Worm (Caenorhabditis elegans): ENCODE measurements around the gene clec-208.

clec-208 gene

DNA sequence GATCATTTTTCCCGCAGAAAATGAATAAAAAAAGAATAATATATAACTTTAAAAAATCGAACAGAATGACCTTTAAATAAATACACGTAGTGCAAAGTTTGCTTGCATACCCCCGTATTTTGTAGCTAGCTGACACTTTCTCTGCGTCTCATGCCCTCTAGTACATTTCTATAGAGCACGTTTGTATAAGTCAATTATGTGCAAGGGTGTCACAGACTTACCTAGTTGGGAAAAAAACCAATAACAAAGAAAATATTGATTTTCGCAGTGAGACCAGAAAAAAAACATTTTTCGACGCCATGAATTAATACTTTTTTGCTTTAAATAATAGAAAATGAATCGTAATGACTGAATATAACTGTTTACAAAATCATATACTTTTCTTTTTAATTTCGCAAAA lies 11.5 kb downstream of the clec-208 start, which contains the start of gene ckb-4:
Gene ckb-4 (minus strand): TSS at position 140 of the 400 bp plus-strand sequence.
- TF ChIP-seq scrt-1 (GFP tag; IDR thresholded peaks at IDR 0.05) (no peak), aly-1 (tag; optimal IDR thresholded peaks at IDR 0.05) (no peak), F13C5.2 (tag; optimal IDR thresholded peaks at IDR 0.05) (no peak), hmbx-1 (tag; optimal IDR thresholded peaks at IDR 0.05) (no peak), flt-1 (GFP tag; IDR thresholded peaks at IDR 0.05) (no peak), B0310.2 (tag; optimal IDR thresholded peaks at IDR 0.05) (no peak), hmg-4 (GFP tag; optimal IDR thresholded peaks at IDR 0.05) (no peak), hnd-1 (tag; optimal IDR thresholded peaks at IDR 0.05) (no peak), ceh-36 (tag; optimal IDR thresholded peaks at IDR 0.05) (no peak), tbx-11 (GFP tag; IDR thresholded peaks at IDR 0.05) (no peak), pes-1 (GFP tag; IDR thresholded peaks at IDR 0.05) (no peak), ceh-13 (GFP tag; optimal IDR thresholded peaks at IDR 0.05) (no peak), tbx-37 (GFP tag; conservative IDR thresholded peaks at IDR 0.05) (no peak), sea-1 (GFP tag; conservative IDR thresholded peaks at IDR 0.05) (no peak), ets-7 (tag; optimal IDR thresholded peaks at IDR 0.05) (no peak), tra-4 (tag; optimal IDR thresholded peaks at IDR 0.05) (no peak), ama-1 (optimal IDR thresholded peaks at IDR 0.05) (no peak)

DNA sequence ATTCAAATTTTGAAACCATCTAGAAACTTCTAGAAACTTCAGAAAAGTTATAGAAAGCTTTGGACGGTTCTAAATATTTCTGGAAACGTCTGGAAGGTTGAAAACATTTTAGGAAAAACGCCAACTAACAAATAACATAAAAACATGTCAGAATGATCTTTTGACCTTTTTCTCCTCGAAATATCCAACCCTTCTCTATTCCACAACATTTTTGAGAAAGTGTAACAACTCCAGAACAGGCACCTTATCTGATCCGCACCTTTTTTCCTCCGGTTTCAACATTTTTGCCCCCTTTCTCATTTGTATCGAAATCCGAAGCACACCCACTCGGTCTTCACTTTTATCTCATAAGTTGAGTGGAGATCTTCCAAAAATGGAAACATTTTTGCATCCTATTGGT lies 12.6 kb downstream of the clec-208 start, which contains the start of gene F22F7.3:
Gene F22F7.3 (plus strand): TSS at position 301 of the 400 bp plus-strand sequence.
- TF ChIP-seq scrt-1 (GFP tag; IDR thresholded peaks at IDR 0.05) = no peak
- TF ChIP-seq pes-1 (GFP tag; IDR thresholded peaks at IDR 0.05) = no peak
- no peak for TF ChIP-seq hmbx-1 (tag; optimal IDR thresholded peaks at IDR 0.05)
- no peak for TF ChIP-seq ceh-13 (GFP tag; optimal IDR thresholded peaks at IDR 0.05)
- no peak for TF ChIP-seq tbx-37 (GFP tag; conservative IDR thresholded peaks at IDR 0.05)
- no peak for TF ChIP-seq hmg-4 (GFP tag; optimal IDR thresholded peaks at IDR 0.05)
- TF ChIP-seq B0310.2 (tag; optimal IDR thresholded peaks at IDR 0.05) = no peak
- no peak for TF ChIP-seq flt-1 (GFP tag; IDR thresholded peaks at IDR 0.05)
- TF ChIP-seq ceh-36 (tag; optimal IDR thresholded peaks at IDR 0.05) = no peak
- no peak for TF ChIP-seq F13C5.2 (tag; optimal IDR thresholded peaks at IDR 0.05)

DNA sequence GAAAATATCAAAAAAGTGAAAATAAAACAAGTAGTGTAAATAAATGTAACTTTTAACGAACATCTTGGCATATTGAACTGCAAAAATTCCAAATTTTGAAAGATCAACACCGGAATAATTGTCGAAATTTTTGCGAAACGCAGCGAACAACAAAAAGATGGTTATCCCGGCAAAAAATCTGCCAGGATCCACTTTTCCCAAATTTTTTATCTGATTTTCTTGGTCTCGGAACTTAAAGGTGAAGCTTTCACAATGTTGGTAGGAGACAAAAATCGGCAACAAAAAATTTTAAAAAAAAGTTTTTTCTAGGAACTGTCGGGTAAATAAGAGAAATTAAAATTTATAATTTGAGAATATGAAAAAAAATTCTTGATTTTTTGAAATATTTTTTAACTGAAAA lies 20.8 kb downstream of the clec-208 start, which contains the start of gene bgnt-1.2:
Gene bgnt-1.2 (minus strand): TSS at position 101 of the 400 bp plus-strand sequence.
- TF ChIP-seq F13C5.2 (tag; optimal IDR thresholded peaks at IDR 0.05) = no peak

DNA sequence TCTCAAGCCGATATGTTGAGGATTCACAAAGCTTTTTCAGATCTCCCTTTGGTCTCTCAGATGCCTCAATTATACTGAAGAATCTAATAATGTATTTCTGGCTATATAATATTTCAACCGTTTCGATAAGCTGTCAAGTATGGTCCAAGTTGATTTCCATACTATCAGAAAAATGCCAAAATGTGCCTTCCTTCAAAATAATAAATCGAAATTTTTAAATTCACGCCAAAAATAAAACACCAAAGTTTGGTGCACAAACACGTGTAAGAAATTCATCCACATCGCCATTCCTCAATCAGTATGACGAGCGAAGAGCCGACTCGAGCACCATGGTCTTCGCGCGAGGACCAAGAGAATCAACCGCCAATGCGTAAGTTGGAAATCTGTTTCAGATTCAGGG lies 21.8 kb downstream of the clec-208 start, which contains the start of gene F22F7.11:
Gene F22F7.11 (plus strand): TSS at position 301 of the 400 bp plus-strand sequence.
- no peak for TF ChIP-seq ets-7 (tag; optimal IDR thresholded peaks at IDR 0.05)
- no peak for TF ChIP-seq aly-1 (tag; optimal IDR thresholded peaks at IDR 0.05)
- no peak for TF ChIP-seq hmg-4 (GFP tag; optimal IDR thresholded peaks at IDR 0.05)
- TF ChIP-seq flt-1 (GFP tag; IDR thresholded peaks at IDR 0.05) = no peak
- TF ChIP-seq B0310.2 (tag; optimal IDR thresholded peaks at IDR 0.05) = no peak
- no peak for TF ChIP-seq tbx-11 (GFP tag; IDR thresholded peaks at IDR 0.05)
- no peak for TF ChIP-seq ceh-13 (GFP tag; optimal IDR thresholded peaks at IDR 0.05)
- no peak for TF ChIP-seq tra-4 (tag; optimal IDR thresholded peaks at IDR 0.05)

DNA sequence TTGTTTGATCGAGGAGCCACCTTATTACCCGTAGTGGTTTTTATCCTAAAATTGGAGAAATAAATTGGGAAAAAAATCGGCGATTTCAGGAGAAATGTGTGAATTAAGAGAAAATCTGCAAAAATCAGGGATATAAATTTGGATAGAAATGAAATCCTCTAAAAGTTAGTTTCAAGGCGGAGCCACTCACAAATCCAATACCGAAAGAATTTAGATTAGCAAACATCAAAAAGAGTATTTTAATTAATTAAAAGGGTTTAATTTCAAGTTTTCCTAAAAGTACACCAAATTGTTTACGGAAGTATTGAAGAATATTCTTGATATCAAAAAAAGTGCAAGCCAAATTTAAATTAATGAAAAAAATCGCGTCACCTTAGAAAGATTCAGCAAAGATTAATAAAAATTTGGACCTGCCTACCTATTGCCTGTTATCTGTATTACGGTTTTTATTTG lies 24.2 kb downstream of the clec-208 start, which contains the start of gene F22F7.8:
Gene F22F7.8 (minus strand): TSS at position 51 of the 453 bp plus-strand sequence.
- TF ChIP-seq tra-4 (tag; optimal IDR thresholded peaks at IDR 0.05) (no peak), pes-1 (GFP tag; IDR thresholded peaks at IDR 0.05) (no peak), aly-1 (tag; optimal IDR thresholded peaks at IDR 0.05) (no peak)

DNA sequence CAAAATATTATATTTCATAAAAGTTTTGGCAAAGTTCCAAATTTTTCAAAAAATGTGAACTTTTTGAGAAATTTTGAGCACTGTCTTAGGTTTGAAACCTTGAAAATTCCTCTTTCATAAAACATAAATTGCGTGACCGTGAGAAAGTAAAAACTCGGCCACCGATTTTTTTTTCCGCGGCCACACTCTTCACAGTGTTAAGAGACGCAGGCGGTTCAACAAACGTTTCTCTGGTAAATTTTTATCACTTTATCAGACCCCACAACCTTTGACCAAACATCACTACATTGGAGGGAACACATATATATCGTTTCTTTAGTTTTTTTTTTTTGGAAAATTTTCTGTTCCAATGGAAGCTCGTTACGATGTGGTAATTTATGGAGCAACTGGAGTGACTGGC lies 24.8 kb downstream of the clec-208 start, which contains the start of gene F22F7.2:
Gene F22F7.2 (plus strand): TSS at position 266 of the 400 bp plus-strand sequence.
- TF ChIP-seq flt-1 (GFP tag; IDR thresholded peaks at IDR 0.05) (no peak), pes-1 (GFP tag; IDR thresholded peaks at IDR 0.05) (no peak), B0310.2 (tag; optimal IDR thresholded peaks at IDR 0.05) (no peak), F13C5.2 (tag; optimal IDR thresholded peaks at IDR 0.05) (no peak), tbx-11 (GFP tag; IDR thresholded peaks at IDR 0.05) (no peak), aly-1 (tag; optimal IDR thresholded peaks at IDR 0.05) (no peak), tbx-37 (GFP tag; conservative IDR thresholded peaks at IDR 0.05) (no peak), ets-7 (tag; optimal IDR thresholded peaks at IDR 0.05) (no peak), hmbx-1 (tag; optimal IDR thresholded peaks at IDR 0.05) (no peak), hmg-4 (GFP tag; optimal IDR thresholded peaks at IDR 0.05) (no peak), ceh-13 (GFP tag; optimal IDR thresholded peaks at IDR 0.05) (no peak), scrt-1 (GFP tag; IDR thresholded peaks at IDR 0.05) (no peak), ceh-36 (tag; optimal IDR thresholded peaks at IDR 0.05) (no peak), hnd-1 (tag; optimal IDR thresholded peaks at IDR 0.05) (no peak), sea-1 (GFP tag; conservative IDR thresholded peaks at IDR 0.05) (no peak), ama-1 (optimal IDR thresholded peaks at IDR 0.05) (no peak), tra-4 (tag; optimal IDR thresholded peaks at IDR 0.05) (no peak)

DNA sequence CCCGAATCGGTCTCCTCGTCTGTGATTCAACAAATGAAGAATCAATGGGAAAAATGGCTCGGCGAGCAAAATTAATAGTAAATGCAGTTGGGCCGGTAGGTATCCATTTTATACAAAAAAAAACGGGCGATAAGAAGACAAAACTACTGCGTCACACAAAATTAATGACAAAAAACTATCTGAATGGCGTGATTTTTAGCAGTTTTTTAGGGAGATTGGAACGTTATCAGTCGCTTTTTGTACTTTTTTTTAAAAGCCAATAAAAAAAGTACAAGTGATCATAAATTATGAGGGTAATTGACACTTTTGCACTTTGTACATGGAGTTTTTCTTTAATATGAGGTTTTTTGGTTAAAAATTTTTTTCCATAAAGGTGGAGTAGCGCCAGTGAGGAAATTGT lies 25.4 kb downstream of the clec-208 start:
- TF ChIP-seq tbx-11 (GFP tag; IDR thresholded peaks at IDR 0.05) = no peak
- no peak for TF ChIP-seq hmg-4 (GFP tag; optimal IDR thresholded peaks at IDR 0.05)
- no peak for TF ChIP-seq hmbx-1 (tag; optimal IDR thresholded peaks at IDR 0.05)
- TF ChIP-seq ceh-13 (GFP tag; optimal IDR thresholded peaks at IDR 0.05) = no peak
- TF ChIP-seq B0310.2 (tag; optimal IDR thresholded peaks at IDR 0.05) = no peak
- TF ChIP-seq sea-1 (GFP tag; conservative IDR thresholded peaks at IDR 0.05) = no peak
- TF ChIP-seq tbx-37 (GFP tag; conservative IDR thresholded peaks at IDR 0.05) = no peak
- no peak for TF ChIP-seq aly-1 (tag; optimal IDR thresholded peaks at IDR 0.05)
- no peak for TF ChIP-seq pes-1 (GFP tag; IDR thresholded peaks at IDR 0.05)
- TF ChIP-seq hnd-1 (tag; optimal IDR thresholded peaks at IDR 0.05) = no peak
- TF ChIP-seq ets-7 (tag; optimal IDR thresholded peaks at IDR 0.05) = no peak
- no peak for TF ChIP-seq flt-1 (GFP tag; IDR thresholded peaks at IDR 0.05)
- no peak for TF ChIP-seq scrt-1 (GFP tag; IDR thresholded peaks at IDR 0.05)
- no peak for TF ChIP-seq F13C5.2 (tag; optimal IDR thresholded peaks at IDR 0.05)
- no peak for TF ChIP-seq tra-4 (tag; optimal IDR thresholded peaks at IDR 0.05)

DNA sequence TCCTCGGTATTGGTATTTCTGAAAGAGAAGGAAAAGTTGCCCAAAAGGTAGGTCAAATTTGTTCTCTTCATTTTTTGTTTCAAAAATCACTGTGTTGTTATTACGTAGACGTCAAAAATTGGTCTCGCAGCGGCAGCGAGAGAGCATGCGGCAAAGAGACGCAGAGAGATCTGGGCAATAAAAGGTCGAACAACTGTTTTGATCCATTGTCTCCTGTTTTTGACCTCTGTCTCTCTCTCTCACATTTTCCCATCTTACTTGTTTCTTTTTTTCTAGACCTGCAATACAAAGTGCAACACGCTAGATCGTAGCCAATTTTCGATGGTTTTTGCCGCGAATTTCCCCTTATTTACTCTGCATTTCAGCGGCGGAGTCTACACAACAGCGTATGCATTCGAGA lies 28.8 kb downstream of the clec-208 start:
- no peak for TF ChIP-seq scrt-1 (GFP tag; IDR thresholded peaks at IDR 0.05)
- TF ChIP-seq aly-1 (tag; optimal IDR thresholded peaks at IDR 0.05) = no peak
- TF ChIP-seq F13C5.2 (tag; optimal IDR thresholded peaks at IDR 0.05) = no peak
- TF ChIP-seq B0310.2 (tag; optimal IDR thresholded peaks at IDR 0.05) = no peak
- TF ChIP-seq ama-1 (optimal IDR thresholded peaks at IDR 0.05) = no peak
- no peak for TF ChIP-seq hmg-4 (GFP tag; optimal IDR thresholded peaks at IDR 0.05)
- no peak for TF ChIP-seq flt-1 (GFP tag; IDR thresholded peaks at IDR 0.05)
- no peak for TF ChIP-seq tra-4 (tag; optimal IDR thresholded peaks at IDR 0.05)
- TF ChIP-seq pes-1 (GFP tag; IDR thresholded peaks at IDR 0.05) = no peak
- no peak for TF ChIP-seq ets-7 (tag; optimal IDR thresholded peaks at IDR 0.05)
- TF ChIP-seq hmbx-1 (tag; optimal IDR thresholded peaks at IDR 0.05) = no peak
- no peak for TF ChIP-seq hnd-1 (tag; optimal IDR thresholded peaks at IDR 0.05)
- TF ChIP-seq ceh-13 (GFP tag; optimal IDR thresholded peaks at IDR 0.05) = no peak
- TF ChIP-seq ceh-36 (tag; optimal IDR thresholded peaks at IDR 0.05) = no peak
- TF ChIP-seq tbx-11 (GFP tag; IDR thresholded peaks at IDR 0.05) = no peak
- no peak for TF ChIP-seq tbx-37 (GFP tag; conservative IDR thresholded peaks at IDR 0.05)
- TF ChIP-seq sea-1 (GFP tag; conservative IDR thresholded peaks at IDR 0.05) = no peak

Data from whole organism, early embryonic.